Worm (Caenorhabditis elegans): Measurements from ENCODE around the gene cyp-14A2.

The cyp-14A2 gene

ce11 chrX:13308745-13309144 lies 39.3 kb upstream of the cyp-14A2 start, which contains the start of gene srxa-8:
Gene srxa-8 (minus strand): TSS chrX:13308845.
- TF ChIP-seq fos-1 (tag; optimal IDR thresholded peaks at IDR 0.05), result no peak
- TF ChIP-seq nhr-25 (tag; optimal IDR thresholded peaks at IDR 0.05), result no peak
- no peak for TF ChIP-seq unc-39 (tag; optimal IDR thresholded peaks at IDR 0.05)
- no peak for TF ChIP-seq ama-1 (optimal IDR thresholded peaks at IDR 0.05)
- no peak for TF ChIP-seq jun-1 (tag; optimal IDR thresholded peaks at IDR 0.05)
- TF ChIP-seq skn-1 (tag; optimal IDR thresholded peaks at IDR 0.05), result no peak
- TF ChIP-seq elt-1 (tag; optimal IDR thresholded peaks at IDR 0.05), result no peak
- no peak for TF ChIP-seq nhr-12 (tag; optimal IDR thresholded peaks at IDR 0.05)
- no peak for TF ChIP-seq ztf-4 (tag; optimal IDR thresholded peaks at IDR 0.05)

ce11 chrX:13307852-13308251 lies 38.4 kb upstream of the cyp-14A2 start:
- TF ChIP-seq nhr-11 (tag; optimal IDR thresholded peaks at IDR 0.05), result no peak
- TF ChIP-seq fkh-2 (tag; optimal IDR thresholded peaks at IDR 0.05), result no peak
- no peak for TF ChIP-seq pqm-1 (tag; optimal IDR thresholded peaks at IDR 0.05)
- peak; percentile 8 for TF ChIP-seq nfya-1 (tag; optimal IDR thresholded peaks at IDR 0.05; ENCODE audit: insufficient read depth)
- no peak for TF ChIP-seq hmg-11 (tag; optimal IDR thresholded peaks at IDR 0.05)
- peak; percentile 7 for TF ChIP-seq nhr-43 (tag; optimal IDR thresholded peaks at IDR 0.05; ENCODE audit: poor library complexity, severe bottlenecking)
- TF ChIP-seq unc-39 (tag; optimal IDR thresholded peaks at IDR 0.05), result no peak
- TF ChIP-seq ceh-82 (tag; optimal IDR thresholded peaks at IDR 0.05), result no peak
- TF ChIP-seq nhr-28 (tag; optimal IDR thresholded peaks at IDR 0.05), result no peak
- TF ChIP-seq R02D3.7 (tag; optimal IDR thresholded peaks at IDR 0.05), result no peak
- no peak for TF ChIP-seq unc-62 (GFP tag; optimal IDR thresholded peaks at IDR 0.05)
- TF ChIP-seq nhr-12 (tag; optimal IDR thresholded peaks at IDR 0.05), result no peak

- TF ChIP-seq ceh-9 (tag; optimal IDR thresholded peaks at IDR 0.05), result peak; percentile 34
- no peak for TF ChIP-seq nhr-11 (tag; optimal IDR thresholded peaks at IDR 0.05)
- peak; percentile 55 for TF ChIP-seq elt-2 (tag; optimal IDR thresholded peaks at IDR 0.05)
- no peak for TF ChIP-seq nhr-67 (tag; optimal IDR thresholded peaks at IDR 0.05)
- no peak for TF ChIP-seq daf-12 (tag; optimal IDR thresholded peaks at IDR 0.05)
- no peak for TF ChIP-seq fos-1 (tag; optimal IDR thresholded peaks at IDR 0.05)
- peak; percentile 83 for TF ChIP-seq tbx-2 (tag; optimal IDR thresholded peaks at IDR 0.05)
- no peak for TF ChIP-seq mml-1 (tag; optimal IDR thresholded peaks at IDR 0.05)
- TF ChIP-seq nhr-43 (tag; optimal IDR thresholded peaks at IDR 0.05; ENCODE audit: poor library complexity, severe bottlenecking), result peak; percentile 85
- TF ChIP-seq lsy-12 (tag; optimal IDR thresholded peaks at IDR 0.05), result peak; percentile 95
- peak; percentile 76 for TF ChIP-seq jun-1 (tag; optimal IDR thresholded peaks at IDR 0.05)
- no peak for TF ChIP-seq fkh-2 (tag; optimal IDR thresholded peaks at IDR 0.05)
- peak; percentile 25 for TF ChIP-seq fkh-10 (GFP tag; optimal IDR thresholded peaks at IDR 0.05)
- peak; percentile 48 for TF ChIP-seq skn-1 (tag; optimal IDR thresholded peaks at IDR 0.05)
- TF ChIP-seq hmg-11 (tag; optimal IDR thresholded peaks at IDR 0.05), result no peak
- no peak for TF ChIP-seq nhr-28 (tag; optimal IDR thresholded peaks at IDR 0.05)
- peak; percentile 68 for TF ChIP-seq nfya-1 (tag; optimal IDR thresholded peaks at IDR 0.05; ENCODE audit: insufficient read depth)
- no peak for TF ChIP-seq R02D3.7 (tag; optimal IDR thresholded peaks at IDR 0.05)
- TF ChIP-seq elt-3 (tag; optimal IDR thresholded peaks at IDR 0.05), result no peak
- TF ChIP-seq lin-39 (tag; optimal IDR thresholded peaks at IDR 0.05), result peak; percentile 75
- TF ChIP-seq unc-62 (GFP tag; optimal IDR thresholded peaks at IDR 0.05), result peak; percentile 65
- TF ChIP-seq elt-1 (tag; optimal IDR thresholded peaks at IDR 0.05), result no peak
- no peak for TF ChIP-seq nhr-76 (tag; optimal IDR thresholded peaks at IDR 0.05)
- peak; percentile 64 for TF ChIP-seq ceh-82 (tag; optimal IDR thresholded peaks at IDR 0.05)
- TF ChIP-seq eor-1 (tag; optimal IDR thresholded peaks at IDR 0.05), result peak in 1 of 2 experiments; percentile 42
- no peak for TF ChIP-seq ceh-16 (tag; optimal IDR thresholded peaks at IDR 0.05)
- no peak for TF ChIP-seq mdl-1 (tag; optimal IDR thresholded peaks at IDR 0.05)
- TF ChIP-seq nhr-237 (tag; optimal IDR thresholded peaks at IDR 0.05), result no peak
- no peak for TF ChIP-seq sea-2 (GFP tag; optimal IDR thresholded peaks at IDR 0.05)
- no peak for TF ChIP-seq ztf-11 (tag; optimal IDR thresholded peaks at IDR 0.05)
- no peak for TF ChIP-seq unc-39 (tag; optimal IDR thresholded peaks at IDR 0.05)
- TF ChIP-seq aly-2 (tag; optimal IDR thresholded peaks at IDR 0.05), result no peak
- TF ChIP-seq lin-15B (tag; optimal IDR thresholded peaks at IDR 0.05), result peak; percentile 36
- peak; percentile 54 for TF ChIP-seq egl-5 (tag; optimal IDR thresholded peaks at IDR 0.05)
- peak; percentile 83 for TF ChIP-seq egl-27 (tag; optimal IDR thresholded peaks at IDR 0.05)
- peak; percentile 36 for TF ChIP-seq snpc-4 (tag; optimal IDR thresholded peaks at IDR 0.05)
- no peak for TF ChIP-seq ztf-4 (tag; optimal IDR thresholded peaks at IDR 0.05)
- TF ChIP-seq pha-4 (tag; optimal IDR thresholded peaks at IDR 0.05), result no peak
- TF ChIP-seq ceh-28 (tag; optimal IDR thresholded peaks at IDR 0.05), result peak; percentile 14
- TF ChIP-seq nhr-23 (tag; optimal IDR thresholded peaks at IDR 0.05), result no peak
- no peak for TF ChIP-seq nhr-77 (tag; optimal IDR thresholded peaks at IDR 0.05)
- TF ChIP-seq pqm-1 (tag; optimal IDR thresholded peaks at IDR 0.05), result peak; percentile 1
- no peak for TF ChIP-seq ama-1 (optimal IDR thresholded peaks at IDR 0.05)
- no peak for TF ChIP-seq nhr-12 (tag; optimal IDR thresholded peaks at IDR 0.05)
- peak; percentile 19 for TF ChIP-seq nhr-25 (tag; optimal IDR thresholded peaks at IDR 0.05)
- no peak for TF ChIP-seq ZK546.5 (tag; optimal IDR thresholded peaks at IDR 0.05)
Observed at ce11 chrX:13306869-13307446, 37.5 kb upstream of the cyp-14A2 start.

Data from whole organism, L3 larva.